Worm (Caenorhabditis elegans): Measurements from ENCODE around the gene mltn-6.

- TF ChIP-seq hnd-1 (tag; optimal IDR thresholded peaks at IDR 0.05), result no peak
- no peak for TF ChIP-seq hmbx-1 (tag; optimal IDR thresholded peaks at IDR 0.05)
- TF ChIP-seq ama-1 (optimal IDR thresholded peaks at IDR 0.05), result no peak
- no peak for TF ChIP-seq F13C5.2 (tag; optimal IDR thresholded peaks at IDR 0.05)
- no peak for TF ChIP-seq pes-1 (GFP tag; IDR thresholded peaks at IDR 0.05)
- TF ChIP-seq flt-1 (GFP tag; IDR thresholded peaks at IDR 0.05), result no peak
- no peak for TF ChIP-seq scrt-1 (GFP tag; IDR thresholded peaks at IDR 0.05)
These were observed 8.4 kb downstream of the mltn-6 start for ce11 chrV:373192-373591.

Data from whole organism, early embryonic.